Worm (Caenorhabditis elegans) whole organism, young adult: ENCODE results near the gene F36H5.9.

ENCODE experiments used
- B0336.3 ChIP-seq: fragments of 200-800 bp; sonication (Bioruptor generic); IDR thresholded peaks from 2 replicates; pipeline ENCODE4 v1.3.6; 2022; ENCODE audit warnings: missing genetic modification characterization, missing compliant biosample characterization
- C06A6.2 ChIP-seq: fragments of 200-800 bp; sonication (Bioruptor generic); conservative IDR thresholded peaks from 2 replicates; pipeline ENCODE4 v1.3.6; 2022; ENCODE audit warnings: missing genetic modification characterization, missing compliant biosample characterization
- aptf-2 ChIP-seq: fragments of 200-800 bp; sonication (Bioruptor generic); conservative IDR thresholded peaks from 2 replicates; pipeline ENCODE4 v1.3.6; 2022; ENCODE audit warnings: missing genetic modification reagents, missing genetic modification characterization, missing compliant biosample characterization
- atf-7 ChIP-seq: sonication (generic microtip); optimal IDR thresholded peaks from 2 replicates; lab custom pipeline; 2017; ENCODE audit warnings: mild to moderate bottlenecking, missing genetic modification characterization, missing compliant biosample characterization
- hsf-1 ChIP-seq: fragments of 200-800 bp; sonication (Bioruptor generic); IDR thresholded peaks from 2 replicates; pipeline ENCODE4 v1.3.6; 2022; ENCODE audit warnings: missing genetic modification reagents, missing genetic modification characterization, missing compliant biosample characterization
- mes-4 ChIP-seq: sonication (generic microtip); optimal IDR thresholded peaks from 2 replicates; lab custom pipeline; 2016; ENCODE audit warnings: missing genotype, missing genetic modification characterization, missing compliant biosample characterization
- mxl-1 ChIP-seq: sonication (generic microtip); optimal IDR thresholded peaks from 2 replicates; lab custom pipeline; 2016; ENCODE audit warnings: missing genetic modification characterization, missing compliant biosample characterization
- nhr-120 ChIP-seq: fragments of 200-800 bp; sonication (Bioruptor generic); IDR thresholded peaks from 2 replicates; pipeline ENCODE4 v1.3.6; 2022; ENCODE audit warnings: missing genetic modification characterization, missing compliant biosample characterization
- sea-2 ChIP-seq: fragments of 200-800 bp; sonication (Bioruptor generic); IDR thresholded peaks from 2 replicates; pipeline ENCODE4 v1.3.6; 2022; ENCODE audit warnings: missing genetic modification characterization, missing compliant biosample characterization

ce11 chrII:1741248-1741647, 11.6 kb downstream of the F36H5.9 start, which contains the start of gene K07G6.1:
- TF ChIP-seq mxl-1 (tag; lab: Kevin White, UChicago), result no peak
- no peak for TF ChIP-seq hsf-1 (GFP tag; lab: Robert Waterston, UW)
- TF ChIP-seq nhr-120 (GFP tag; lab: Robert Waterston, UW), result no peak
- TF ChIP-seq mes-4 (tag; lab: Kevin White, UChicago), result no peak
- TF ChIP-seq atf-7 (tag; lab: Kevin White, UChicago), result no peak
- no peak for TF ChIP-seq B0336.3
- no peak for TF ChIP-seq C06A6.2 (GFP tag; lab: Robert Waterston, UW)
- TF ChIP-seq aptf-2 (GFP tag; lab: Robert Waterston, UW), result no peak
- TF ChIP-seq sea-2, result no peak
